Worm (Caenorhabditis elegans) whole organism, L4 larva: ENCODE data around the gene K08E4.7.
A peak's percentile ranks its signal among the peaks of the same experiment; 100 is the strongest.

Experiments used
- D1046.2 ChIP-seq: fragments of 200-800 bp; sonication (Bioruptor generic); IDR thresholded peaks from 2 replicates; pipeline ENCODE4 v1.3.6; 2022; ENCODE audit warnings: missing genetic modification characterization, missing compliant biosample characterization
- F10B5.3 ChIP-seq: sonication (generic microtip); optimal IDR thresholded peaks from 2 replicates; lab custom pipeline; 2016; ENCODE audit warnings: mild to moderate bottlenecking, missing genetic modification characterization, missing compliant biosample characterization
- F37D6.2 ChIP-seq: sonication (generic microtip); optimal IDR thresholded peaks from 2 replicates; lab custom pipeline; 2016; ENCODE audit warnings: mild to moderate bottlenecking, missing genetic modification characterization, missing compliant biosample characterization
- F44E2.7 ChIP-seq: fragments of 200-800 bp; sonication (Bioruptor generic); IDR thresholded peaks from 2 replicates; pipeline ENCODE4 v2.1.2; 2022; ENCODE audit warnings: missing genetic modification characterization, missing compliant biosample characterization
- R02D3.7 ChIP-seq: fragments of 150-350 bp; sonication (generic microtip); optimal IDR thresholded peaks from 3 replicates; lab custom pipeline; 2014; ENCODE audit warnings: missing biosample characterization, missing genetic modification characterization
- T20F7.1 ChIP-seq: fragments of 200-800 bp; sonication (Bioruptor generic); optimal IDR thresholded peaks from 2 replicates; lab custom pipeline; 2018; ENCODE audit warnings: mild to moderate bottlenecking, missing genetic modification characterization, missing compliant biosample characterization
- Y105C5A.15 ChIP-seq: fragments of 200-800 bp; sonication (Bioruptor generic); IDR thresholded peaks from 2 replicates; pipeline ENCODE4 v1.3.6; 2022; ENCODE audit warnings: missing genetic modification characterization, missing compliant biosample characterization
- Y48G9A.11 ChIP-seq: fragments of 200-800 bp; sonication (Bioruptor generic); IDR thresholded peaks from 2 replicates; pipeline ENCODE4 v1.3.6; 2022; ENCODE audit warnings: missing genetic modification reagents, missing genetic modification characterization, missing compliant biosample characterization
- Y5F2A.4 ChIP-seq: fragments of 200-800 bp; sonication (Bioruptor generic); optimal IDR thresholded peaks from 2 replicates; lab custom pipeline; 2018; ENCODE audit warnings: mild to moderate bottlenecking, missing genetic modification characterization, missing compliant biosample characterization
- ama-1 ChIP-seq: fragments of 150-350 bp; optimal IDR thresholded peaks from 2 replicates; lab custom pipeline; 2014; ENCODE audit warnings: inconsistent platforms, mixed read lengths
- attf-4 ChIP-seq: sonication (generic microtip); optimal IDR thresholded peaks from 3 replicates; lab custom pipeline; 2017; ENCODE audit warnings: missing biosample characterization, missing genetic modification characterization
- ceh-20 ChIP-seq: fragments of 200-800 bp; sonication (Bioruptor generic); IDR thresholded peaks from 2 replicates; pipeline ENCODE4 v1.3.6; 2022; ENCODE audit warnings: missing genetic modification reagents, missing genetic modification characterization, missing compliant biosample characterization
- ceh-28 ChIP-seq: fragments of 150-350 bp; optimal IDR thresholded peaks from 2 replicates; lab custom pipeline; 2014; ENCODE audit warnings: missing biosample characterization, missing genetic modification reagents, missing genetic modification characterization
- ceh-44 ChIP-seq: fragments of 200-800 bp; sonication (Bioruptor generic); IDR thresholded peaks from 2 replicates; pipeline ENCODE4 v1.3.6; 2022; ENCODE audit warnings: missing genetic modification reagents, missing genetic modification characterization, missing compliant biosample characterization
- ceh-62 ChIP-seq: sonication (generic microtip); optimal IDR thresholded peaks from 2 replicates; lab custom pipeline; 2017; ENCODE audit warnings: missing biosample characterization, missing genetic modification characterization
- ces-1 ChIP-seq: fragments of 150-350 bp; sonication (generic microtip); optimal IDR thresholded peaks from 4 replicates; lab custom pipeline; 2014; ENCODE audit warnings: missing biosample characterization, missing genetic modification reagents, missing genetic modification characterization
- ctbp-1 ChIP-seq: fragments of 200-800 bp; sonication (Bioruptor generic); IDR thresholded peaks from 2 replicates; pipeline ENCODE4 v1.3.6; 2022; ENCODE audit warnings: missing genetic modification reagents, missing genetic modification characterization, missing compliant biosample characterization
- daf-12 ChIP-seq: fragments of 150-350 bp; optimal IDR thresholded peaks from 2 replicates; lab custom pipeline; 2014; ENCODE audit warnings: missing biosample characterization, missing genetic modification reagents, missing genetic modification characterization
- daf-19 ChIP-seq: fragments of 200-800 bp; sonication (Bioruptor generic); conservative IDR thresholded peaks from 2 replicates; pipeline ENCODE4 v1.3.6; 2022; ENCODE audit warnings: missing genetic modification characterization, missing compliant biosample characterization
- dmd-6 ChIP-seq: fragments of 200-800 bp; sonication (Bioruptor generic); IDR thresholded peaks from 2 replicates; pipeline ENCODE4 v1.3.6; 2022; ENCODE audit warnings: missing genetic modification reagents, missing genetic modification characterization, missing compliant biosample characterization
- dmd-8 ChIP-seq: fragments of 200-800 bp; sonication (Bioruptor generic); IDR thresholded peaks from 2 replicates; pipeline ENCODE4 v1.3.6; 2022; ENCODE audit warnings: missing genetic modification characterization, missing compliant biosample characterization
- dve-1 ChIP-seq: sonication (generic microtip); optimal IDR thresholded peaks from 2 replicates; lab custom pipeline; 2017; ENCODE audit warnings: antibody characterized with exemption, mild to moderate bottlenecking, missing genetic modification characterization, missing compliant biosample characterization; ENCODE audit not compliant: insufficient read depth
- egl-27 ChIP-seq: sonication (generic microtip); optimal IDR thresholded peaks from 3 replicates; lab custom pipeline; 2017; ENCODE audit warnings: missing biosample characterization, missing genetic modification reagents, missing genetic modification characterization
- egl-43 ChIP-seq: fragments of 200-800 bp; sonication (Bioruptor generic); IDR thresholded peaks from 2 replicates; pipeline ENCODE4 v1.3.6; 2022; ENCODE audit warnings: missing genetic modification reagents, missing genetic modification characterization, missing compliant biosample characterization
- jun-1 ChIP-seq: fragments of 150-350 bp; optimal IDR thresholded peaks from 2 replicates; lab custom pipeline; 2014; ENCODE audit warnings: missing biosample characterization, missing genetic modification reagents, missing genetic modification characterization
- lim-7 ChIP-seq: fragments of 200-800 bp; sonication (Bioruptor generic); IDR thresholded peaks from 2 replicates; pipeline ENCODE4 v1.3.6; 2022; ENCODE audit warnings: missing genetic modification characterization, missing compliant biosample characterization
- lin-13 ChIP-seq: fragments of 150-350 bp; optimal IDR thresholded peaks from 2 replicates; lab custom pipeline; 2014; ENCODE audit warnings: missing biosample characterization, missing genetic modification reagents, missing genetic modification characterization
- lin-15B ChIP-seq: fragments of 150-350 bp; sonication (generic microtip); optimal IDR thresholded peaks from 3 replicates; lab custom pipeline; 2014; ENCODE audit warnings: missing biosample characterization, missing genetic modification characterization
- lin-29 ChIP-seq: fragments of 200-800 bp; sonication (Bioruptor generic); IDR thresholded peaks from 2 replicates; pipeline ENCODE4 v1.3.6; 2022; ENCODE audit warnings: missing genetic modification reagents, missing genetic modification characterization, missing compliant biosample characterization
- lin-38 ChIP-seq: fragments of 200-800 bp; sonication (Bioruptor generic); IDR thresholded peaks from 2 replicates; pipeline ENCODE4 v1.3.6; 2022; ENCODE audit warnings: missing genetic modification reagents, missing genetic modification characterization, missing compliant biosample characterization
- mep-1 ChIP-seq: fragments of 150-350 bp; sonication (generic microtip); optimal IDR thresholded peaks from 3 replicates; lab custom pipeline; 2014; ENCODE audit warnings: missing biosample characterization, missing genetic modification characterization
- mes-2 ChIP-seq: sonication (generic microtip); optimal IDR thresholded peaks from 2 replicates; lab custom pipeline; 2016; ENCODE audit warnings: missing genotype, mild to moderate bottlenecking, missing genetic modification characterization, missing compliant biosample characterization; ENCODE audit not compliant: poor library complexity, severe bottlenecking
- nhr-11 ChIP-seq: fragments of 150-350 bp; optimal IDR thresholded peaks from 2 replicates; lab custom pipeline; 2014; ENCODE audit warnings: missing biosample characterization, missing genetic modification characterization
- nhr-237 ChIP-seq: sonication (generic microtip); optimal IDR thresholded peaks from 2 replicates; lab custom pipeline; 2017; ENCODE audit warnings: missing biosample characterization, missing genetic modification characterization
- nhr-76 ChIP-seq: fragments of 150-350 bp; optimal IDR thresholded peaks from 2 replicates; lab custom pipeline; 2014; ENCODE audit warnings: missing biosample characterization, missing genetic modification characterization
- nhr-77 ChIP-seq: fragments of 150-350 bp; optimal IDR thresholded peaks from 2 replicates; lab custom pipeline; 2014; ENCODE audit warnings: missing biosample characterization, missing genetic modification characterization
- pha-4 ChIP-seq, 2 experiments: fragments of 150-350 bp in 1 of 2; fragments of 200-800 bp in 1 of 2; sonication (Bioruptor generic) in 1 of 2; IDR thresholded peaks in 1 of 2; optimal IDR thresholded peaks in 1 of 2; 2 replicates each; pipeline versions ENCODE4 v1.3.6 to Lab custom; 2014 to 2022; ENCODE audit warnings: missing genetic modification characterization in 2 of 2, missing genetic modification reagents in 2 of 2, missing biosample characterization in 1 of 2, missing compliant biosample characterization in 1 of 2
- rbr-2 ChIP-seq: sonication (generic microtip); optimal IDR thresholded peaks from 2 replicates; lab custom pipeline; 2016; ENCODE audit warnings: missing genotype, missing genetic modification characterization, missing compliant biosample characterization
- saeg-2 ChIP-seq: fragments of 200-800 bp; sonication (Bioruptor generic); IDR thresholded peaks from 2 replicates; pipeline ENCODE4 v1.3.6; 2022; ENCODE audit warnings: missing genetic modification reagents, missing genetic modification characterization, missing compliant biosample characterization
- skn-1 ChIP-seq: fragments of 150-350 bp; optimal IDR thresholded peaks from 2 replicates; lab custom pipeline; 2014; ENCODE audit warnings: missing biosample characterization, missing genetic modification characterization
- snpc-1.2 ChIP-seq: fragments of 200-800 bp; sonication (Bioruptor generic); IDR thresholded peaks from 2 replicates; pipeline ENCODE4 v1.3.6; 2022; ENCODE audit warnings: missing genetic modification reagents, missing genetic modification characterization, missing compliant biosample characterization
- spr-1 ChIP-seq: sonication (generic microtip); optimal IDR thresholded peaks from 2 replicates; lab custom pipeline; 2016; ENCODE audit warnings: mild to moderate bottlenecking, missing genetic modification characterization, missing compliant biosample characterization
- tag-97 ChIP-seq: fragments of 200-800 bp; sonication (Bioruptor generic); IDR thresholded peaks from 2 replicates; pipeline ENCODE4 v1.3.6; 2022; ENCODE audit warnings: missing genetic modification characterization, missing compliant biosample characterization
- tra-1 ChIP-seq: fragments of 200-800 bp; sonication (Bioruptor generic); IDR thresholded peaks from 2 replicates; pipeline ENCODE4 v1.3.6; 2022; ENCODE audit warnings: missing genetic modification reagents, missing genetic modification characterization, missing compliant biosample characterization
- vab-7 ChIP-seq: fragments of 200-800 bp; sonication (Bioruptor generic); IDR thresholded peaks from 2 replicates; pipeline ENCODE4 v1.3.6; 2022; ENCODE audit warnings: missing genetic modification reagents, missing genetic modification characterization, missing compliant biosample characterization
- zag-1 ChIP-seq: fragments of 150-350 bp; optimal IDR thresholded peaks from 2 replicates; lab custom pipeline; 2014; ENCODE audit warnings: missing biosample characterization, missing genetic modification characterization
- zfp-3 ChIP-seq: fragments of 200-800 bp; sonication (Bioruptor generic); conservative IDR thresholded peaks from 2 replicates; pipeline ENCODE4 v1.3.6; 2022; ENCODE audit warnings: missing genetic modification reagents, missing genetic modification characterization, missing compliant biosample characterization
- zip-2 ChIP-seq: fragments of 150-350 bp; optimal IDR thresholded peaks from 2 replicates; lab custom pipeline; 2014; ENCODE audit warnings: missing biosample characterization, missing genetic modification characterization
- ztf-7 ChIP-seq: fragments of 150-350 bp; optimal IDR thresholded peaks from 2 replicates; lab custom pipeline; 2014; ENCODE audit warnings: missing biosample characterization, missing genetic modification characterization

The K08E4.7 gene

DNA sequence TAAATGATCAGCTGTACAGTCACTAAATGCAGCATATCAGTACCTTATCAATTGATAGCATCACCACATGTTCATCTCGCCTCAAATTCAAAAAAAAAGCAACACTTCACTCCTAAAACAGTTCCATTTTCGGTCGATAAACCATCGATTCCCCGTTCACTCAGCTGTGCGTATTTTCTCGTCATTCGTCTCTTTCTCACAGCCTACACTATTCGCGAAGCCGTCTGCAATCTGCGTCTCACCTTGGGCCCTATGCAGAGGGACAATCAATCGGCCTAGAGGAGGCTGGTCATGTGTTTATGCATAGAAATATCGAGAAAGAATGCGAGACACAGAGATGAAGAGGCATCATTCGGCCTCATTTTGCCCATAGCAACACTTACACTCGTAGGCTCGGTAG lies 43.2 kb upstream of the K08E4.7 start (continued):
- TF ChIP-seq egl-43: peak; percentile 71
- peak; percentile 57; the same call in 1 of the 2 replicates for TF ChIP-seq pha-4 (GFP tag; IDR thresholded peaks at IDR 0.05; lab: Robert Waterston, UW)
- TF ChIP-seq pha-4 (tag; optimal IDR thresholded peaks at IDR 0.05; lab: Kevin White, UChicago): no peak
- TF ChIP-seq dmd-8 (GFP tag; lab: Robert Waterston, UW): no peak
- peak; percentile 86 for TF ChIP-seq jun-1
- TF ChIP-seq rbr-2 (tag; lab: Kevin White, UChicago): peak; percentile 83
- no peak for TF ChIP-seq ces-1
- TF ChIP-seq snpc-1.2 (GFP tag; lab: Robert Waterston, UW): no peak
- TF ChIP-seq spr-1: peak; percentile 67
- peak; percentile 84; the same call in 1 of the 2 replicates for TF ChIP-seq tra-1
- peak; percentile 79 for TF ChIP-seq nhr-77 (tag; lab: Kevin White, UChicago)
- TF ChIP-seq nhr-237 (tag; lab: Kevin White, UChicago): no peak
- TF ChIP-seq F44E2.7 (GFP tag; lab: Robert Waterston, UW): no peak
- no peak for TF ChIP-seq nhr-76 (tag; lab: Kevin White, UChicago)
- peak; percentile 90 for TF ChIP-seq ztf-7 (tag; lab: Kevin White, UChicago)
- no peak; the same call in 1 of the 2 replicates for TF ChIP-seq D1046.2 (GFP tag; lab: Robert Waterston, UW)
- TF ChIP-seq zip-2 (tag; lab: Kevin White, UChicago): peak; percentile 65
- TF ChIP-seq tag-97: no peak
- no peak for TF ChIP-seq lin-29 (GFP tag; lab: Robert Waterston, UW)
- TF ChIP-seq saeg-2: peak; percentile 66
- peak; percentile 37 for TF ChIP-seq ama-1 (lab: Kevin White, UChicago)
- TF ChIP-seq daf-12 (tag; lab: Kevin White, UChicago): no peak
- TF ChIP-seq Y5F2A.4: no peak
- TF ChIP-seq lin-15B (tag; lab: Kevin White, UChicago): no peak
- peak; percentile 91 for TF ChIP-seq nhr-11 (tag; lab: Kevin White, UChicago)
- TF ChIP-seq attf-4 (tag; lab: Kevin White, UChicago): no peak
- TF ChIP-seq daf-19 (GFP tag; lab: Robert Waterston, UW): no peak
- no peak for TF ChIP-seq egl-27
- TF ChIP-seq Y105C5A.15: no peak
- TF ChIP-seq F37D6.2 (tag; lab: Kevin White, UChicago): peak; percentile 23
- TF ChIP-seq R02D3.7: no peak
- TF ChIP-seq ceh-62 (tag; lab: Kevin White, UChicago): no peak
- no peak for TF ChIP-seq ceh-44 (GFP tag; lab: Robert Waterston, UW)
- TF ChIP-seq F10B5.3 (tag; lab: Kevin White, UChicago): peak; percentile 42
- peak; percentile 74 for TF ChIP-seq mes-2 (tag; lab: Kevin White, UChicago)
- TF ChIP-seq lin-38 (GFP tag; lab: Robert Waterston, UW): peak; percentile 73
- TF ChIP-seq skn-1 (tag; lab: Kevin White, UChicago): peak; percentile 56
- peak; percentile 99 for TF ChIP-seq dmd-6 (GFP tag; lab: Robert Waterston, UW)
- peak; percentile 81 for TF ChIP-seq T20F7.1 (GFP tag; lab: Kevin White, UChicago)
- peak; percentile 76 for TF ChIP-seq zfp-3 (GFP tag; lab: Robert Waterston, UW)
- 0 out of 2 replicates have a peak, but pooled peaks have one; percentile 15 for TF ChIP-seq lim-7 (GFP tag; lab: Robert Waterston, UW)
- TF ChIP-seq lin-13: peak; percentile 85
- no peak for TF ChIP-seq zag-1
- peak; percentile 26; the same call in 1 of the 2 replicates for TF ChIP-seq ctbp-1 (GFP tag; lab: Robert Waterston, UW)
- peak; percentile 85 for TF ChIP-seq ceh-28 (tag; lab: Kevin White, UChicago)
- TF ChIP-seq mep-1: peak; percentile 94
- peak; percentile 96 for TF ChIP-seq dve-1 (tag; lab: Kevin White, UChicago)
- peak; percentile 73 for TF ChIP-seq ceh-20
- no peak; the same call in 1 of the 2 replicates for TF ChIP-seq vab-7
- no peak for TF ChIP-seq Y48G9A.11 (GFP tag; lab: Robert Waterston, UW)
